Worm (Caenorhabditis elegans) whole organism, young adult: ENCODE measurements around the gene Y47G7B.2.

Experiments
- attf-6 ChIP-seq: fragments of 200-800 bp; sonication (Bioruptor generic); IDR thresholded peaks from 2 replicates; pipeline ENCODE4 v1.3.6; 2022; ENCODE audit warnings: missing genetic modification reagents, missing genetic modification characterization, missing compliant biosample characterization
- egl-44 ChIP-seq: fragments of 200-800 bp; sonication (Bioruptor generic); IDR thresholded peaks from 2 replicates; pipeline ENCODE4 v1.3.6; 2022; ENCODE audit warnings: missing genetic modification reagents, missing genetic modification characterization, missing compliant biosample characterization
- him-1 ChIP-seq: sonication (generic microtip); optimal IDR thresholded peaks from 2 replicates; lab custom pipeline; 2016; ENCODE audit warnings: missing genotype, missing genetic modification reagents, missing genetic modification characterization, missing compliant biosample characterization
- lag-1 ChIP-seq: fragments of 200-800 bp; sonication (Bioruptor generic); IDR thresholded peaks from 2 replicates; pipeline ENCODE4 v1.3.6; 2022; ENCODE audit warnings: missing genetic modification reagents, missing genetic modification characterization, missing compliant biosample characterization
- ztf-26 ChIP-seq: sonication (generic microtip); optimal IDR thresholded peaks from 2 replicates; lab custom pipeline; 2017; ENCODE audit warnings: missing genetic modification characterization, missing compliant biosample characterization

ce11 chrII:2752999-2753398 is 45.2 kb upstream of the Y47G7B.2 start, which contains the start of gene F29A7.3:
- TF ChIP-seq ztf-26 (tag; lab: Kevin White, UChicago) (no peak), lag-1 (GFP tag; lab: Robert Waterston, UW) (no peak), egl-44 (GFP tag; lab: Robert Waterston, UW) (no peak), him-1 (tag; lab: Kevin White, UChicago) (no peak), attf-6 (GFP tag; lab: Robert Waterston, UW) (no peak)
